Worm (Caenorhabditis elegans): ENCODE measurements around the gene F46C8.3.

The F46C8.3 gene

DNA sequence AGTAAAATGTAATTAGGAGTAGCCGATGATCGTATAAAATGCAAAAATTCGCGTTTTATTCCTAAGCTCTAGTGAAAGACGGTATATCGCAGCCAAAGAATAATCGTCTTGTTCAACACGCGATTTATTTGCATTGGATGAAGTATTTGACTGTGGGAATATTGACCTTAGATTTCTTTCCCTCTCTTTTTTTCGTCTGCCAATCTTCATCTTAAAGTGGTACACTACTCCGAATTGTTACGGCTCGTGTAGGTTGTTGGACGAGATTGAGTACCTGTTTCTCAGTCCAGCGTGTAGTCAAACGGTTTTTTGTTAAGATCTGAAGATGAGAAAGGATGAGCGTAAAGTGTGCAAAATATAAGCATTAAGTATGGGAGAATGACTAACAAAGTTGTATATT is 18.8 kb upstream of the F46C8.3 start, which contains the start of gene lgc-11:
TSS of gene lgc-11 (minus strand) at position 101 of the 400 bp plus-strand sequence.
- TF ChIP-seq ama-1 (optimal IDR thresholded peaks at IDR 0.05) (no peak), daf-12 (tag; optimal IDR thresholded peaks at IDR 0.05) (no peak), ceh-28 (tag; optimal IDR thresholded peaks at IDR 0.05) (no peak), nhr-23 (tag; optimal IDR thresholded peaks at IDR 0.05) (no peak), fkh-2 (tag; optimal IDR thresholded peaks at IDR 0.05) (no peak), lin-39 (tag; optimal IDR thresholded peaks at IDR 0.05) (no peak), nhr-76 (tag; optimal IDR thresholded peaks at IDR 0.05) (no peak), mdl-1 (tag; optimal IDR thresholded peaks at IDR 0.05) (no peak), ceh-82 (tag; optimal IDR thresholded peaks at IDR 0.05) (no peak), ZK546.5 (tag; optimal IDR thresholded peaks at IDR 0.05) (no peak), zag-1 (tag; optimal IDR thresholded peaks at IDR 0.05) (no peak)

DNA sequence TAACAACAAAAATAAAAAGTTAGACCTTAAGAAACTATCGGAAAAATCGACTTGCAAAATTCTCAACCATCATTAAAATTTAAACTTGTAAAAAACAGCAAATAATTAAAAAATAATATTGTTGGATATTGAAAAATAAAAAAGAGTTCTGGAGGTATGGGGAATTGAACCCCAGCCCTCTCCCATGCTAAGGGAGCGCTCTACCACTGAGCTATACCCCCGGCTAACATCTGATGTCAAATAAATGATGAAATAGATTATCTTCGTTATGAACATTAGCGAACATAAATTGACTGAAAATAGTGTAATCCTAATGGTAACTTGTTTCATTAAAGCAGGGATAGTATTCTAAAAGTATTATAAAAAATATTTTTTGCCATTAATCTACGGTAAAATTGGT is 18.2 kb upstream of the F46C8.3 start:
- no peak for TF ChIP-seq tbx-2 (tag; optimal IDR thresholded peaks at IDR 0.05)
- no peak for TF ChIP-seq nhr-77 (tag; optimal IDR thresholded peaks at IDR 0.05)
- TF ChIP-seq sea-2 (GFP tag; optimal IDR thresholded peaks at IDR 0.05): no peak
- TF ChIP-seq nhr-25 (tag; optimal IDR thresholded peaks at IDR 0.05): no peak
- no peak for TF ChIP-seq pqm-1 (tag; optimal IDR thresholded peaks at IDR 0.05)
- TF ChIP-seq nhr-43 (tag; optimal IDR thresholded peaks at IDR 0.05; ENCODE audit: poor library complexity, severe bottlenecking): no peak
- no peak for TF ChIP-seq nhr-12 (tag; optimal IDR thresholded peaks at IDR 0.05)
- TF ChIP-seq snpc-4 (tag; optimal IDR thresholded peaks at IDR 0.05): no peak
- TF ChIP-seq lin-39 (tag; optimal IDR thresholded peaks at IDR 0.05): no peak
- no peak for TF ChIP-seq mml-1 (tag; optimal IDR thresholded peaks at IDR 0.05)
- no peak for TF ChIP-seq lin-15B (tag; optimal IDR thresholded peaks at IDR 0.05)
- no peak for TF ChIP-seq skn-1 (tag; optimal IDR thresholded peaks at IDR 0.05)
- no peak for TF ChIP-seq nhr-11 (tag; optimal IDR thresholded peaks at IDR 0.05)
- no peak for TF ChIP-seq ama-1 (optimal IDR thresholded peaks at IDR 0.05)
- TF ChIP-seq daf-12 (tag; optimal IDR thresholded peaks at IDR 0.05): no peak
- TF ChIP-seq nhr-237 (tag; optimal IDR thresholded peaks at IDR 0.05): no peak
- TF ChIP-seq eor-1 (tag; optimal IDR thresholded peaks at IDR 0.05): no peak
- TF ChIP-seq elt-1 (tag; optimal IDR thresholded peaks at IDR 0.05): no peak
- TF ChIP-seq R02D3.7 (tag; optimal IDR thresholded peaks at IDR 0.05): no peak
- TF ChIP-seq zag-1 (tag; optimal IDR thresholded peaks at IDR 0.05): no peak

- TF ChIP-seq jun-1 (tag; optimal IDR thresholded peaks at IDR 0.05) (no peak), nhr-28 (tag; optimal IDR thresholded peaks at IDR 0.05) (no peak), eor-1 (tag; optimal IDR thresholded peaks at IDR 0.05) (no peak), egl-5 (tag; optimal IDR thresholded peaks at IDR 0.05) (no peak), zag-1 (tag; optimal IDR thresholded peaks at IDR 0.05) (no peak), fkh-10 (GFP tag; optimal IDR thresholded peaks at IDR 0.05) (no peak), ceh-16 (tag; optimal IDR thresholded peaks at IDR 0.05) (no peak), pqm-1 (tag; optimal IDR thresholded peaks at IDR 0.05) (no peak)
These were observed 12.7 kb upstream of the F46C8.3 start for ce11 chrX:7512714-7513113.

ce11 chrX:7519569-7519968 is 5.8 kb upstream of the F46C8.3 start, which contains the start of gene chts-1:
TSS of gene chts-1 (minus strand) at chrX:7519669.
- TF ChIP-seq hmg-11 (tag; optimal IDR thresholded peaks at IDR 0.05) (no peak), nhr-43 (tag; optimal IDR thresholded peaks at IDR 0.05; ENCODE audit: poor library complexity, severe bottlenecking) (no peak), lsy-12 (tag; optimal IDR thresholded peaks at IDR 0.05) (no peak), unc-62 (GFP tag; optimal IDR thresholded peaks at IDR 0.05) (no peak)

DNA sequence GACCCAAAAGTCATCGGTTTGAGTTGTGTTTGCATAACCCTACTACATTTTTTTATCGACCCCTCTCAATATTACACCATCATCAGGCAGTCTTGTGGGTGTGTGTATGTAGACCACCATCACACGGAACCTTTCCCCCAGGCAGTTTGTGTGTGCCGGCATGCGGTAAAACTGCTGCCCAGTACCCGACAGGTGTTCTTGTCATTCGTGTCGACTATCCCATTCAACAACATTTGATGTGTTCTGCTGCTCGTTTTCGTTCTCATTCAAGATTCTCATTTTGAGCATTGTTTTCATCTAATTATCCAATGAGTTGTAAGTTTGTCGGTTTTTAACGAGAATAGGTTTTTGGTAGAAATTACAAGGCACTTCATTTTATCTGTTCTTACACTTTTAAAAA is 2.8 kb upstream of the F46C8.3 start:
- TF ChIP-seq nhr-67 (tag; optimal IDR thresholded peaks at IDR 0.05) (no peak), egl-5 (tag; optimal IDR thresholded peaks at IDR 0.05) (peak; percentile 93), lin-39 (tag; optimal IDR thresholded peaks at IDR 0.05) (peak; percentile 14), lsy-12 (tag; optimal IDR thresholded peaks at IDR 0.05) (no peak)

All from whole organism, L3 larva.